Worm (Caenorhabditis elegans) whole organism, young adult: ENCODE data around the gene EEED8.18.

Source experiments
- B0019.2 ChIP-seq: fragments of 200-800 bp; sonication (Bioruptor generic); conservative IDR thresholded peaks from 2 replicates; pipeline ENCODE4 v1.3.6; 2022; ENCODE audit warnings: missing genetic modification reagents, missing genetic modification characterization, missing compliant biosample characterization
- B0336.3 ChIP-seq: fragments of 200-800 bp; sonication (Bioruptor generic); IDR thresholded peaks from 2 replicates; pipeline ENCODE4 v1.3.6; 2022; ENCODE audit warnings: missing genetic modification characterization, missing compliant biosample characterization
- C06A6.2 ChIP-seq: fragments of 200-800 bp; sonication (Bioruptor generic); conservative IDR thresholded peaks from 2 replicates; pipeline ENCODE4 v1.3.6; 2022; ENCODE audit warnings: missing genetic modification characterization, missing compliant biosample characterization
- D2030.7 ChIP-seq: fragments of 200-800 bp; sonication (Bioruptor generic); IDR thresholded peaks from 2 replicates; pipeline ENCODE4 v1.3.6; 2022; ENCODE audit warnings: missing genetic modification reagents, missing genetic modification characterization, missing compliant biosample characterization
- F33H1.4 ChIP-seq: fragments of 200-800 bp; sonication (Bioruptor generic); IDR thresholded peaks from 2 replicates; pipeline ENCODE4 v1.3.6; 2022; ENCODE audit warnings: missing genetic modification reagents, missing genetic modification characterization, missing compliant biosample characterization
- F57A8.1 ChIP-seq: fragments of 200-800 bp; sonication (Bioruptor generic); optimal IDR thresholded peaks from 2 replicates; lab custom pipeline; 2018; ENCODE audit warnings: mild to moderate bottlenecking, missing genetic modification characterization, moderate library complexity, missing compliant biosample characterization
- Y53G8AR.9 ChIP-seq: fragments of 200-800 bp; sonication (Bioruptor generic); conservative IDR thresholded peaks from 2 replicates; pipeline ENCODE4 v1.3.6; 2022; ENCODE audit warnings: missing genetic modification reagents, missing genetic modification characterization, missing compliant biosample characterization
- Y95B8A.8 ChIP-seq: fragments of 200-800 bp; sonication (Bioruptor generic); IDR thresholded peaks from 2 replicates; pipeline ENCODE4 v1.3.6; 2022; ENCODE audit warnings: missing genetic modification reagents, missing genetic modification characterization, missing compliant biosample characterization
- ama-1 ChIP-seq, 3 experiments: fragments of 150-350 bp in 1 of 3; sonication (generic microtip) in 2 of 3; optimal IDR thresholded peaks; 2 replicates each; lab custom pipeline; 2014 to 2018; ENCODE audit warnings: missing biosample characterization in 2 of 3, missing genetic modification characterization in 2 of 3, missing genetic modification reagents in 2 of 3
- atf-7 ChIP-seq: sonication (generic microtip); optimal IDR thresholded peaks from 2 replicates; lab custom pipeline; 2017; ENCODE audit warnings: mild to moderate bottlenecking, missing genetic modification characterization, missing compliant biosample characterization
- attf-6 ChIP-seq: fragments of 200-800 bp; sonication (Bioruptor generic); IDR thresholded peaks from 2 replicates; pipeline ENCODE4 v1.3.6; 2022; ENCODE audit warnings: missing genetic modification reagents, missing genetic modification characterization, missing compliant biosample characterization
- bed-1 ChIP-seq: fragments of 200-800 bp; sonication (Bioruptor generic); IDR thresholded peaks from 2 replicates; pipeline ENCODE4 v1.3.6; 2022; ENCODE audit warnings: missing genetic modification reagents, missing genetic modification characterization, missing compliant biosample characterization
- ceh-100 ChIP-seq: fragments of 200-800 bp; sonication (Bioruptor generic); IDR thresholded peaks from 2 replicates; pipeline ENCODE4 v1.3.6; 2022; ENCODE audit warnings: missing genetic modification reagents, missing genetic modification characterization, missing compliant biosample characterization
- ceh-91 ChIP-seq: fragments of 200-800 bp; sonication (Bioruptor generic); IDR thresholded peaks from 2 replicates; pipeline ENCODE4 v1.3.6; 2022; ENCODE audit warnings: missing genetic modification reagents, missing genetic modification characterization, missing compliant biosample characterization
- dox-1 ChIP-seq: fragments of 200-800 bp; sonication (Bioruptor generic); IDR thresholded peaks from 2 replicates; pipeline ENCODE4 v1.3.6; 2022; ENCODE audit warnings: missing genetic modification reagents, missing genetic modification characterization, missing compliant biosample characterization
- dpff-1 ChIP-seq: sonication (generic microtip); optimal IDR thresholded peaks from 2 replicates; lab custom pipeline; 2017; ENCODE audit warnings: mild to moderate bottlenecking, missing genetic modification characterization, missing compliant biosample characterization
- egl-44 ChIP-seq: fragments of 200-800 bp; sonication (Bioruptor generic); IDR thresholded peaks from 2 replicates; pipeline ENCODE4 v1.3.6; 2022; ENCODE audit warnings: missing genetic modification reagents, missing genetic modification characterization, missing compliant biosample characterization
- ekl-4 ChIP-seq: fragments of 200-800 bp; sonication (Bioruptor generic); IDR thresholded peaks from 2 replicates; pipeline ENCODE4 v1.3.6; 2022; ENCODE audit warnings: missing genetic modification reagents, missing genetic modification characterization, missing compliant biosample characterization
- ets-4 ChIP-seq: fragments of 200-800 bp; sonication (Bioruptor generic); optimal IDR thresholded peaks from 2 replicates; lab custom pipeline; 2018; ENCODE audit warnings: mild to moderate bottlenecking, missing genetic modification characterization, missing compliant biosample characterization
- fkh-3 ChIP-seq: sonication (generic microtip); optimal IDR thresholded peaks from 2 replicates; lab custom pipeline; 2016; ENCODE audit warnings: mild to moderate bottlenecking, missing genetic modification characterization, missing compliant biosample characterization
- gei-17 ChIP-seq: fragments of 200-800 bp; sonication (Bioruptor generic); optimal IDR thresholded peaks from 2 replicates; lab custom pipeline; 2018; ENCODE audit warnings: mild to moderate bottlenecking, missing genetic modification characterization, missing compliant biosample characterization
- hmg-20 ChIP-seq: fragments of 200-800 bp; sonication (Bioruptor generic); IDR thresholded peaks from 2 replicates; pipeline ENCODE4 v1.3.6; 2022; ENCODE audit warnings: missing genetic modification reagents, missing genetic modification characterization, missing compliant biosample characterization
- hrde-1 ChIP-seq: sonication (generic microtip); optimal IDR thresholded peaks from 2 replicates; lab custom pipeline; 2016; ENCODE audit warnings: missing genetic modification characterization, mild to moderate bottlenecking, missing compliant biosample characterization, moderate library complexity, missing genotype, missing genetic modification reagents, borderline replicate concordance
- let-607 ChIP-seq, 2 experiments: fragments of 200-800 bp in 1 of 2; sonication (Bioruptor generic) in 1 of 2; sonication (generic microtip) in 1 of 2; optimal IDR thresholded peaks; 2 replicates each; lab custom pipeline; 2016 to 2018; ENCODE audit warnings: mild to moderate bottlenecking in 2 of 2, missing compliant biosample characterization in 2 of 2, missing genetic modification characterization in 2 of 2, moderate library complexity in 2 of 2, missing genotype in 1 of 2
- madf-6 ChIP-seq: fragments of 200-800 bp; sonication (Bioruptor generic); IDR thresholded peaks from 2 replicates; pipeline ENCODE4 v1.3.6; 2022; ENCODE audit warnings: missing genetic modification reagents, missing genetic modification characterization, missing compliant biosample characterization
- mcd-1 ChIP-seq: fragments of 200-800 bp; sonication (Bioruptor generic); IDR thresholded peaks from 2 replicates; pipeline ENCODE4 v1.3.6; 2022; ENCODE audit warnings: missing genetic modification reagents, missing genetic modification characterization, missing compliant biosample characterization
- mel-28 ChIP-seq: sonication (generic microtip); optimal IDR thresholded peaks from 2 replicates; lab custom pipeline; 2016; ENCODE audit warnings: borderline replicate concordance, mild to moderate bottlenecking, missing genetic modification characterization, missing compliant biosample characterization
- mes-4 ChIP-seq: sonication (generic microtip); optimal IDR thresholded peaks from 2 replicates; lab custom pipeline; 2016; ENCODE audit warnings: missing genotype, missing genetic modification characterization, missing compliant biosample characterization
- mxl-1 ChIP-seq: sonication (generic microtip); optimal IDR thresholded peaks from 2 replicates; lab custom pipeline; 2016; ENCODE audit warnings: missing genetic modification characterization, missing compliant biosample characterization
- nfyb-1 ChIP-seq: fragments of 200-800 bp; sonication (Bioruptor generic); IDR thresholded peaks from 2 replicates; pipeline ENCODE4 v1.3.6; 2022; ENCODE audit warnings: missing genetic modification reagents, missing genetic modification characterization, missing compliant biosample characterization
- nhr-27 ChIP-seq: fragments of 200-800 bp; sonication (Bioruptor generic); optimal IDR thresholded peaks from 2 replicates; lab custom pipeline; 2018; ENCODE audit warnings: mild to moderate bottlenecking, missing genetic modification characterization, moderate library complexity, missing compliant biosample characterization
- nhr-80 ChIP-seq: sonication (generic microtip); optimal IDR thresholded peaks from 2 replicates; lab custom pipeline; 2016; ENCODE audit warnings: missing genetic modification characterization, missing compliant biosample characterization
- pha-4 ChIP-seq: fragments of 150-350 bp; sonication (generic microtip); optimal IDR thresholded peaks from 2 replicates; lab custom pipeline; 2014; ENCODE audit warnings: missing biosample characterization, missing genetic modification reagents, missing genetic modification characterization
- repo-1 ChIP-seq: sonication (generic microtip); optimal IDR thresholded peaks from 2 replicates; lab custom pipeline; 2017; ENCODE audit warnings: mild to moderate bottlenecking, missing genetic modification characterization, missing compliant biosample characterization
- sdz-38 ChIP-seq: sonication (generic microtip); optimal IDR thresholded peaks from 2 replicates; lab custom pipeline; 2016; ENCODE audit warnings: missing genotype, missing genetic modification characterization, missing compliant biosample characterization
- snpc-1.3 ChIP-seq: sonication (generic microtip); optimal IDR thresholded peaks from 2 replicates; lab custom pipeline; 2017; ENCODE audit warnings: missing genetic modification characterization, mild to moderate bottlenecking, missing compliant biosample characterization, antibody characterized with exemption, moderate library complexity, missing genotype, missing genetic modification reagents; ENCODE audit not compliant: insufficient read depth
- snpc-4 ChIP-seq, 5 experiments: fragments of 150-350 bp in 1 of 5; sonication (generic microtip) in 4 of 5; optimal IDR thresholded peaks; 2 replicates each; lab custom pipeline; 2014 to 2018; ENCODE audit warnings: missing genetic modification characterization in 5 of 5, missing biosample characterization in 3 of 5, antibody characterized with exemption in 2 of 5, mild to moderate bottlenecking in 2 of 5, missing compliant biosample characterization in 2 of 5, missing genotype in 2 of 5, moderate library complexity in 2 of 5, missing genetic modification reagents in 1 of 5
- somi-1 ChIP-seq: fragments of 200-800 bp; sonication (Bioruptor generic); optimal IDR thresholded peaks from 2 replicates; lab custom pipeline; 2018; ENCODE audit warnings: mild to moderate bottlenecking, missing genetic modification characterization, missing compliant biosample characterization
- sptf-2 ChIP-seq: fragments of 200-800 bp; sonication (Bioruptor generic); optimal IDR thresholded peaks from 2 replicates; lab custom pipeline; 2018; ENCODE audit warnings: mild to moderate bottlenecking, missing genetic modification characterization, missing compliant biosample characterization
- xnd-1 ChIP-seq: sonication (generic microtip); optimal IDR thresholded peaks from 2 replicates; lab custom pipeline; 2016; ENCODE audit warnings: missing genotype, missing genetic modification reagents, missing genetic modification characterization, missing compliant biosample characterization
- zfh-2 ChIP-seq: fragments of 200-800 bp; sonication (Bioruptor generic); conservative IDR thresholded peaks from 2 replicates; pipeline ENCODE4 v1.3.6; 2022; ENCODE audit warnings: missing genetic modification reagents, missing genetic modification characterization, missing compliant biosample characterization
- zim-3 ChIP-seq: sonication (generic microtip); optimal IDR thresholded peaks from 2 replicates; lab custom pipeline; 2017; ENCODE audit warnings: mild to moderate bottlenecking, missing genetic modification characterization, moderate library complexity, missing compliant biosample characterization
- ztf-18 ChIP-seq: sonication (generic microtip); optimal IDR thresholded peaks from 2 replicates; lab custom pipeline; 2016; ENCODE audit warnings: missing genotype, mild to moderate bottlenecking, missing genetic modification characterization, missing compliant biosample characterization
- ztf-6 ChIP-seq: fragments of 200-800 bp; sonication (Bioruptor generic); IDR thresholded peaks from 2 replicates; pipeline ENCODE4 v1.3.6; 2022; ENCODE audit warnings: missing genetic modification reagents, missing genetic modification characterization, missing compliant biosample characterization

EEED8.18 gene

ce11 chrII:5384282-5384681 is 28.1 kb downstream of the EEED8.18 start:
- peak; percentile 53 for TF ChIP-seq hrde-1 (tag; lab: Kevin White, UChicago)
- no peak for TF ChIP-seq ceh-100 (GFP tag; lab: Robert Waterston, UW)
- no peak for TF ChIP-seq atf-7 (tag; lab: Kevin White, UChicago)
- no peak for TF ChIP-seq bed-1 (GFP tag; lab: Robert Waterston, UW)
- no peak for TF ChIP-seq nhr-80 (tag; lab: Kevin White, UChicago)
- TF ChIP-seq nfyb-1 (GFP tag; lab: Robert Waterston, UW), result 0 out of 2 replicates have a peak, but pooled peaks have one; percentile 8
- TF ChIP-seq zfh-2 (GFP tag; lab: Robert Waterston, UW), result no peak
- no peak for TF ChIP-seq fkh-3 (tag; lab: Kevin White, UChicago)
- no peak for TF ChIP-seq repo-1 (tag; lab: Kevin White, UChicago)
- TF ChIP-seq egl-44 (GFP tag; lab: Robert Waterston, UW), result no peak

ce11 chrII:5379614-5380077 is 32.8 kb downstream of the EEED8.18 start, which contains the start of gene pkc-3:
TSS of gene pkc-3 (plus strand) at chrII:5380027.
- TF ChIP-seq Y95B8A.8 (GFP tag; lab: Robert Waterston, UW) (peak; percentile 88), ztf-6 (GFP tag; lab: Robert Waterston, UW) (no peak), sptf-2 (GFP tag; lab: Kevin White, UChicago) (no peak), B0019.2 (GFP tag; lab: Robert Waterston, UW) (no peak), F33H1.4 (GFP tag; lab: Robert Waterston, UW) (peak; percentile 29; the same call in 1 of the 2 replicates), dox-1 (GFP tag; lab: Robert Waterston, UW) (peak; percentile 91), egl-44 (GFP tag; lab: Robert Waterston, UW) (peak; percentile 30; the same call in 1 of the 2 replicates), mxl-1 (tag; lab: Kevin White, UChicago) (no peak), somi-1 (GFP tag; lab: Kevin White, UChicago) (no peak), attf-6 (GFP tag; lab: Robert Waterston, UW) (peak; percentile 45; the same call in 1 of the 2 replicates), madf-6 (GFP tag; lab: Robert Waterston, UW) (peak; percentile 70; the same call in 1 of the 2 replicates), F57A8.1 (GFP tag; lab: Kevin White, UChicago) (no peak), ama-1 (optimal IDR thresholded peaks at IDR 0.05; lab: Kevin White, UChicago) (peak; percentile 79), ama-1 (GFP tag; optimal IDR thresholded peaks at IDR 0.05; lab: Kevin White, UChicago) (no peak), Y53G8AR.9 (GFP tag; lab: Robert Waterston, UW) (peak; percentile 86), D2030.7 (GFP tag; lab: Robert Waterston, UW) (peak; percentile 25; the same call in 1 of the 2 replicates), hmg-20 (GFP tag; lab: Robert Waterston, UW) (0 out of 2 replicates have a peak, but pooled peaks have one; percentile 22), let-607 (tag; optimal IDR thresholded peaks at IDR 0.05; lab: Kevin White, UChicago) (peak; percentile 50 to 78), mcd-1 (peak; percentile 47; the same call in 1 of the 2 replicates), ekl-4 (GFP tag; lab: Robert Waterston, UW) (peak; percentile 78), mes-4 (tag; lab: Kevin White, UChicago) (no peak), mel-28 (tag; lab: Kevin White, UChicago) (no peak), atf-7 (tag; lab: Kevin White, UChicago) (peak; percentile 76), ets-4 (GFP tag; lab: Kevin White, UChicago) (peak; percentile 54), nhr-80 (tag; lab: Kevin White, UChicago) (peak; percentile 97), xnd-1 (peak; percentile 32), zim-3 (tag; lab: Kevin White, UChicago) (no peak), dpff-1 (tag; lab: Kevin White, UChicago) (peak; percentile 44), nhr-27 (tag; lab: Kevin White, UChicago) (no peak), gei-17 (peak; percentile 10), snpc-1.3 (peak; percentile 30), ceh-91 (GFP tag; lab: Robert Waterston, UW) (no peak), zfh-2 (GFP tag; lab: Robert Waterston, UW) (peak; percentile 40; the same call in 1 of the 2 replicates), sdz-38 (tag; lab: Kevin White, UChicago) (no peak), pha-4 (peak; percentile 54), C06A6.2 (GFP tag; lab: Robert Waterston, UW) (peak; percentile 35; the same call in 1 of the 2 replicates), snpc-4 (GFP tag; optimal IDR thresholded peaks at IDR 0.05; lab: Kevin White, UChicago) (no peak), snpc-4 (tag; optimal IDR thresholded peaks at IDR 0.05; lab: Kevin White, UChicago) (peak; percentile 13 to 64 (median 54)), B0336.3 (peak; percentile 92), nfyb-1 (GFP tag; lab: Robert Waterston, UW) (peak; percentile 72), ztf-18 (peak; percentile 83)
